Worm (Caenorhabditis elegans) whole organism, L3 larva: ENCODE measurements around the gene C04G2.5.

ENCODE experiments used
- ceh-16 ChIP-seq: sonication (generic microtip); optimal IDR thresholded peaks from 2 replicates; lab custom pipeline; 2017; ENCODE audit warnings: missing biosample characterization, missing genetic modification characterization
- elt-2 ChIP-seq: sonication (generic microtip); optimal IDR thresholded peaks from 2 replicates; lab custom pipeline; 2016; ENCODE audit warnings: missing genetic modification reagents, mild to moderate bottlenecking, missing genetic modification characterization, missing compliant biosample characterization
- elt-3 ChIP-seq, 3 experiments: fragments of 150-350 bp in 1 of 3; sonication (generic microtip) in 2 of 3; optimal IDR thresholded peaks; 2 replicates in 2 of 3; 4 replicates in 1 of 3; lab custom pipeline; 2014 to 2017; ENCODE audit warnings: missing biosample characterization in 3 of 3, missing genetic modification characterization in 3 of 3
- nhr-28 ChIP-seq: fragments of 150-350 bp; optimal IDR thresholded peaks from 2 replicates; lab custom pipeline; 2014; ENCODE audit warnings: missing biosample characterization, missing genetic modification characterization
- unc-62 ChIP-seq: fragments of 150-350 bp; sonication (generic microtip); optimal IDR thresholded peaks from 4 replicates; lab custom pipeline; 2014; ENCODE audit warnings: missing biosample characterization, missing genetic modification reagents, missing genetic modification characterization

- TF ChIP-seq ceh-16 (tag; lab: Kevin White, UChicago) (no peak), unc-62 (GFP tag; lab: Kevin White, UChicago) (no peak), nhr-28 (no peak), elt-3 (tag; optimal IDR thresholded peaks at IDR 0.05; lab: Kevin White, UChicago) (no peak), elt-2 (tag; lab: Kevin White, UChicago) (no peak)
Observed at ce11 chrIV:10116765-10117164, 21.7 kb upstream of the C04G2.5 start.
